Worm (Caenorhabditis elegans) whole organism, L4 larva: Measurements from ENCODE around the gene F56C9.10.
A peak's percentile ranks its signal among the peaks of the same experiment; 100 is the strongest.

Experiments
- D1046.2 ChIP-seq: fragments of 200-800 bp; sonication (Bioruptor generic); IDR thresholded peaks from 2 replicates; pipeline ENCODE4 v1.3.6; 2022; ENCODE audit warnings: missing genetic modification characterization, missing compliant biosample characterization
- F37D6.2 ChIP-seq: sonication (generic microtip); optimal IDR thresholded peaks from 2 replicates; lab custom pipeline; 2016; ENCODE audit warnings: mild to moderate bottlenecking, missing genetic modification characterization, missing compliant biosample characterization
- F44E2.7 ChIP-seq: fragments of 200-800 bp; sonication (Bioruptor generic); IDR thresholded peaks from 2 replicates; pipeline ENCODE4 v2.1.2; 2022; ENCODE audit warnings: missing genetic modification characterization, missing compliant biosample characterization
- F49E8.2 ChIP-seq: sonication (generic microtip); optimal IDR thresholded peaks from 2 replicates; lab custom pipeline; 2016; ENCODE audit warnings: missing compliant biosample characterization, mild to moderate bottlenecking, missing genetic modification characterization, borderline replicate concordance
- Y105C5A.15 ChIP-seq: fragments of 200-800 bp; sonication (Bioruptor generic); IDR thresholded peaks from 2 replicates; pipeline ENCODE4 v1.3.6; 2022; ENCODE audit warnings: missing genetic modification characterization, missing compliant biosample characterization
- Y48G9A.11 ChIP-seq: fragments of 200-800 bp; sonication (Bioruptor generic); IDR thresholded peaks from 2 replicates; pipeline ENCODE4 v1.3.6; 2022; ENCODE audit warnings: missing genetic modification reagents, missing genetic modification characterization, missing compliant biosample characterization
- aha-1 ChIP-seq: fragments of 150-350 bp; peaks from one replicate; lab custom pipeline; 2014; ENCODE audit warnings: missing biosample characterization, missing genetic modification characterization
- arid-1 ChIP-seq: fragments of 200-800 bp; sonication (Bioruptor generic); conservative IDR thresholded peaks from 2 replicates; pipeline ENCODE4 v1.3.6; 2022; ENCODE audit warnings: missing genetic modification reagents, missing genetic modification characterization, missing compliant biosample characterization
- ceh-28 ChIP-seq: fragments of 150-350 bp; optimal IDR thresholded peaks from 2 replicates; lab custom pipeline; 2014; ENCODE audit warnings: missing biosample characterization, missing genetic modification reagents, missing genetic modification characterization
- ceh-32 ChIP-seq: sonication (generic microtip); optimal IDR thresholded peaks from 2 replicates; lab custom pipeline; 2016; ENCODE audit warnings: mild to moderate bottlenecking, missing genetic modification characterization, missing compliant biosample characterization; ENCODE audit not compliant: poor library complexity
- ceh-62 ChIP-seq: sonication (generic microtip); optimal IDR thresholded peaks from 2 replicates; lab custom pipeline; 2017; ENCODE audit warnings: missing biosample characterization, missing genetic modification characterization
- ces-1 ChIP-seq: fragments of 150-350 bp; sonication (generic microtip); optimal IDR thresholded peaks from 4 replicates; lab custom pipeline; 2014; ENCODE audit warnings: missing biosample characterization, missing genetic modification reagents, missing genetic modification characterization
- cey-2 ChIP-seq: sonication (generic microtip); optimal IDR thresholded peaks from 3 replicates; lab custom pipeline; 2017; ENCODE audit warnings: missing genetic modification characterization, mild to moderate bottlenecking, missing compliant biosample characterization, antibody characterized with exemption, borderline replicate concordance; ENCODE audit not compliant: insufficient read depth
- daf-16 ChIP-seq, 3 experiments: sonication (generic microtip); optimal IDR thresholded peaks; 2 replicates each; lab custom pipeline; 2016 to 2017; ENCODE audit warnings: missing genetic modification characterization in 3 of 3, missing genetic modification reagents in 3 of 3, mild to moderate bottlenecking in 2 of 3, missing compliant biosample characterization in 2 of 3, missing biosample characterization in 1 of 3, moderate library complexity in 1 of 3
- dmd-9 ChIP-seq: fragments of 200-800 bp; sonication (Bioruptor generic); IDR thresholded peaks from 2 replicates; pipeline ENCODE4 v1.3.6; 2022; ENCODE audit warnings: missing genetic modification reagents, missing genetic modification characterization, missing compliant biosample characterization
- dpl-1 ChIP-seq: fragments of 150-350 bp; optimal IDR thresholded peaks from 2 replicates; lab custom pipeline; 2014; ENCODE audit warnings: missing biosample characterization, missing genetic modification reagents, missing genetic modification characterization
- duxl-1 ChIP-seq: sonication (generic microtip); optimal IDR thresholded peaks from 2 replicates; lab custom pipeline; 2016; ENCODE audit warnings: mild to moderate bottlenecking, missing genetic modification characterization, moderate library complexity, missing compliant biosample characterization; ENCODE audit not compliant: poor library complexity
- dve-1 ChIP-seq: sonication (generic microtip); optimal IDR thresholded peaks from 2 replicates; lab custom pipeline; 2017; ENCODE audit warnings: antibody characterized with exemption, mild to moderate bottlenecking, missing genetic modification characterization, missing compliant biosample characterization; ENCODE audit not compliant: insufficient read depth
- egl-27 ChIP-seq: sonication (generic microtip); optimal IDR thresholded peaks from 3 replicates; lab custom pipeline; 2017; ENCODE audit warnings: missing biosample characterization, missing genetic modification reagents, missing genetic modification characterization
- gei-8 ChIP-seq: fragments of 200-800 bp; sonication (Bioruptor generic); optimal IDR thresholded peaks from 2 replicates; lab custom pipeline; 2018; ENCODE audit warnings: mild to moderate bottlenecking, missing genetic modification characterization, missing compliant biosample characterization
- hif-1 ChIP-seq, 2 experiments: sonication (generic microtip); optimal IDR thresholded peaks; 2 replicates each; lab custom pipeline; 2016 to 2017; ENCODE audit warnings: missing compliant biosample characterization in 2 of 2, missing genetic modification characterization in 2 of 2, missing genetic modification reagents in 2 of 2, missing genotype in 2 of 2, mild to moderate bottlenecking in 1 of 2
- hlh-11 ChIP-seq: fragments of 200-800 bp; sonication (Bioruptor generic); optimal IDR thresholded peaks from 2 replicates; lab custom pipeline; 2018; ENCODE audit warnings: mild to moderate bottlenecking, missing genetic modification characterization, missing compliant biosample characterization
- hmg-1.1 ChIP-seq: fragments of 200-800 bp; sonication (Bioruptor generic); IDR thresholded peaks from 2 replicates; pipeline ENCODE4 v1.3.6; 2022; ENCODE audit warnings: missing genetic modification reagents, missing genetic modification characterization, missing compliant biosample characterization
- jun-1 ChIP-seq: fragments of 150-350 bp; optimal IDR thresholded peaks from 2 replicates; lab custom pipeline; 2014; ENCODE audit warnings: missing biosample characterization, missing genetic modification reagents, missing genetic modification characterization
- lin-1 ChIP-seq: fragments of 200-800 bp; sonication (Bioruptor generic); IDR thresholded peaks from 2 replicates; pipeline ENCODE4 v1.3.6; 2022; ENCODE audit warnings: missing genetic modification reagents, missing genetic modification characterization, missing compliant biosample characterization
- lin-13 ChIP-seq: fragments of 150-350 bp; optimal IDR thresholded peaks from 2 replicates; lab custom pipeline; 2014; ENCODE audit warnings: missing biosample characterization, missing genetic modification reagents, missing genetic modification characterization
- lin-15B ChIP-seq: fragments of 150-350 bp; sonication (generic microtip); optimal IDR thresholded peaks from 3 replicates; lab custom pipeline; 2014; ENCODE audit warnings: missing biosample characterization, missing genetic modification characterization
- madf-9 ChIP-seq: fragments of 200-800 bp; sonication (Bioruptor generic); conservative IDR thresholded peaks from 2 replicates; pipeline ENCODE4 v1.3.6; 2022; ENCODE audit warnings: missing genetic modification reagents, missing genetic modification characterization, missing compliant biosample characterization
- mdt-29 ChIP-seq: fragments of 200-800 bp; sonication (Bioruptor generic); IDR thresholded peaks from 2 replicates; pipeline ENCODE4 v1.3.6; 2022; ENCODE audit warnings: missing genetic modification reagents, missing genetic modification characterization, missing compliant biosample characterization
- mep-1 ChIP-seq: fragments of 150-350 bp; sonication (generic microtip); optimal IDR thresholded peaks from 3 replicates; lab custom pipeline; 2014; ENCODE audit warnings: missing biosample characterization, missing genetic modification characterization
- mes-2 ChIP-seq: sonication (generic microtip); optimal IDR thresholded peaks from 2 replicates; lab custom pipeline; 2016; ENCODE audit warnings: missing genotype, mild to moderate bottlenecking, missing genetic modification characterization, missing compliant biosample characterization; ENCODE audit not compliant: poor library complexity, severe bottlenecking
- nhr-102 ChIP-seq: sonication (generic microtip); optimal IDR thresholded peaks from 2 replicates; lab custom pipeline; 2016; ENCODE audit warnings: mild to moderate bottlenecking, missing genetic modification characterization, moderate library complexity, missing compliant biosample characterization
- nhr-11 ChIP-seq: fragments of 150-350 bp; optimal IDR thresholded peaks from 2 replicates; lab custom pipeline; 2014; ENCODE audit warnings: missing biosample characterization, missing genetic modification characterization
- nhr-111 ChIP-seq: fragments of 200-800 bp; sonication (Bioruptor generic); optimal IDR thresholded peaks from 2 replicates; lab custom pipeline; 2018; ENCODE audit warnings: mild to moderate bottlenecking, missing genetic modification characterization, missing compliant biosample characterization
- nhr-237 ChIP-seq: sonication (generic microtip); optimal IDR thresholded peaks from 2 replicates; lab custom pipeline; 2017; ENCODE audit warnings: missing biosample characterization, missing genetic modification characterization
- nhr-25 ChIP-seq: sonication (generic microtip); optimal IDR thresholded peaks from 2 replicates; lab custom pipeline; 2017; ENCODE audit warnings: missing genetic modification characterization, mild to moderate bottlenecking, missing compliant biosample characterization, antibody characterized with exemption, moderate library complexity, borderline replicate concordance; ENCODE audit not compliant: insufficient read depth
- nhr-28 ChIP-seq: fragments of 150-350 bp; optimal IDR thresholded peaks from 2 replicates; lab custom pipeline; 2014; ENCODE audit warnings: missing biosample characterization, missing genetic modification characterization
- nhr-42 ChIP-seq: fragments of 200-800 bp; sonication (Bioruptor generic); IDR thresholded peaks from 2 replicates; pipeline ENCODE4 v1.3.6; 2022; ENCODE audit warnings: missing genetic modification characterization, missing compliant biosample characterization
- nhr-48 ChIP-seq: sonication (generic microtip); optimal IDR thresholded peaks from 2 replicates; lab custom pipeline; 2016; ENCODE audit warnings: mild to moderate bottlenecking, missing genetic modification characterization, missing compliant biosample characterization
- nhr-77 ChIP-seq: fragments of 150-350 bp; optimal IDR thresholded peaks from 2 replicates; lab custom pipeline; 2014; ENCODE audit warnings: missing biosample characterization, missing genetic modification characterization
- pqm-1 ChIP-seq: sonication (generic microtip); optimal IDR thresholded peaks from 2 replicates; lab custom pipeline; 2017; ENCODE audit warnings: missing biosample characterization, missing genetic modification characterization
- rbr-2 ChIP-seq: sonication (generic microtip); optimal IDR thresholded peaks from 2 replicates; lab custom pipeline; 2016; ENCODE audit warnings: missing genotype, missing genetic modification characterization, missing compliant biosample characterization
- set-16 ChIP-seq: fragments of 200-800 bp; sonication (Bioruptor generic); IDR thresholded peaks from 2 replicates; pipeline ENCODE4 v1.3.6; 2022; ENCODE audit warnings: missing genetic modification reagents, missing genetic modification characterization, missing compliant biosample characterization
- spr-1 ChIP-seq: sonication (generic microtip); optimal IDR thresholded peaks from 2 replicates; lab custom pipeline; 2016; ENCODE audit warnings: mild to moderate bottlenecking, missing genetic modification characterization, missing compliant biosample characterization
- tra-1 ChIP-seq: fragments of 200-800 bp; sonication (Bioruptor generic); IDR thresholded peaks from 2 replicates; pipeline ENCODE4 v1.3.6; 2022; ENCODE audit warnings: missing genetic modification reagents, missing genetic modification characterization, missing compliant biosample characterization
- unc-130 ChIP-seq: sonication (generic microtip); optimal IDR thresholded peaks from 2 replicates; lab custom pipeline; 2016; ENCODE audit warnings: missing genetic modification reagents, missing genetic modification characterization, missing compliant biosample characterization
- unc-62 ChIP-seq, 3 experiments: fragments of 150-350 bp in 1 of 3; sonication (generic microtip); optimal IDR thresholded peaks in 2 of 3; peaks in 1 of 3; 1 replicate in 1 of 3; 2 replicates in 2 of 3; lab custom pipeline; 2014 to 2017; ENCODE audit warnings: missing biosample characterization in 3 of 3, missing genetic modification characterization in 3 of 3, missing genetic modification reagents in 3 of 3, missing genotype in 1 of 3
- vab-7 ChIP-seq: fragments of 200-800 bp; sonication (Bioruptor generic); IDR thresholded peaks from 2 replicates; pipeline ENCODE4 v1.3.6; 2022; ENCODE audit warnings: missing genetic modification reagents, missing genetic modification characterization, missing compliant biosample characterization
- zip-2 ChIP-seq: fragments of 150-350 bp; optimal IDR thresholded peaks from 2 replicates; lab custom pipeline; 2014; ENCODE audit warnings: missing biosample characterization, missing genetic modification characterization

Gene F56C9.10

ce11 chrIII:7335220-7335619 is at the start of gene F56C9.10 (continued):
- TF ChIP-seq rbr-2 (tag; lab: Kevin White, UChicago) (peak; percentile 69), tra-1 (GFP tag; lab: Robert Waterston, UW) (peak; percentile 76), mep-1 (tag; lab: Kevin White, UChicago) (peak; percentile 95), set-16 (GFP tag; lab: Robert Waterston, UW) (peak; percentile 65), daf-16 (GFP tag; optimal IDR thresholded peaks at IDR 0.05; lab: Kevin White, UChicago) (peak in 1 of 2 experiments; percentile 65), daf-16 (tag; optimal IDR thresholded peaks at IDR 0.05; lab: Kevin White, UChicago) (peak; percentile 38), nhr-42 (GFP tag; lab: Robert Waterston, UW) (no peak), nhr-28 (tag; lab: Kevin White, UChicago) (peak; percentile 90), nhr-11 (tag; lab: Kevin White, UChicago) (peak; percentile 89), nhr-237 (no peak), dpl-1 (peak; percentile 66), nhr-111 (GFP tag; lab: Kevin White, UChicago) (no peak), mes-2 (tag; lab: Kevin White, UChicago) (peak; percentile 77), lin-13 (peak; percentile 35), spr-1 (tag; lab: Kevin White, UChicago) (peak; percentile 47), madf-9 (no peak), pqm-1 (tag; lab: Kevin White, UChicago) (peak; percentile 26), unc-62 (GFP tag; optimal IDR thresholded peaks at IDR 0.05 in 1 of 2; lab: Kevin White, UChicago) (peak in 1 of 2 experiments; percentile 100), unc-62 (tag; optimal IDR thresholded peaks at IDR 0.05; lab: Kevin White, UChicago) (no peak), Y48G9A.11 (no peak), gei-8 (GFP tag; lab: Kevin White, UChicago) (peak; percentile 63), nhr-77 (tag; lab: Kevin White, UChicago) (peak; percentile 83), unc-130 (no peak), hif-1 (tag; optimal IDR thresholded peaks at IDR 0.05; lab: Kevin White, UChicago) (peak in 1 of 2 experiments; percentile 84), aha-1 (tag; lab: Kevin White, UChicago) (peak; percentile 99), jun-1 (tag; lab: Kevin White, UChicago) (no peak), F37D6.2 (tag; lab: Kevin White, UChicago) (peak; percentile 7), nhr-48 (tag; lab: Kevin White, UChicago) (peak; percentile 77), dve-1 (tag; lab: Kevin White, UChicago) (peak; percentile 90), nhr-25 (tag; lab: Kevin White, UChicago) (no peak), ceh-32 (tag; lab: Kevin White, UChicago) (no peak), zip-2 (tag; lab: Kevin White, UChicago) (no peak), ceh-28 (no peak), nhr-102 (tag; lab: Kevin White, UChicago) (peak; percentile 72), D1046.2 (GFP tag; lab: Robert Waterston, UW) (no peak), ces-1 (GFP tag; lab: Kevin White, UChicago) (no peak), hmg-1.1 (GFP tag; lab: Robert Waterston, UW) (peak; percentile 84), cey-2 (tag; lab: Kevin White, UChicago) (peak; percentile 89), F49E8.2 (no peak), arid-1 (peak; percentile 64; the same call in 1 of the 2 replicates), F44E2.7 (GFP tag; lab: Robert Waterston, UW) (no peak), egl-27 (tag; lab: Kevin White, UChicago) (no peak), duxl-1 (tag; lab: Kevin White, UChicago) (no peak), hlh-11 (tag; lab: Kevin White, UChicago) (peak; percentile 95), vab-7 (GFP tag; lab: Robert Waterston, UW) (no peak), dmd-9 (no peak), lin-15B (tag; lab: Kevin White, UChicago) (no peak), mdt-29 (peak; percentile 85), ceh-62 (tag; lab: Kevin White, UChicago) (no peak), Y105C5A.15 (GFP tag; lab: Robert Waterston, UW) (0 out of 2 replicates have a peak, but pooled peaks have one; percentile 30), lin-1 (GFP tag; lab: Robert Waterston, UW) (0 out of 2 replicates have a peak, but pooled peaks have one; percentile 36)
